Worm (Caenorhabditis elegans) whole organism, late embryonic: ENCODE results near the gene Y41C4A.32.

Experiments
- C38D4.7 ChIP-seq: fragments of 200-800 bp; sonication (Bioruptor generic); optimal IDR thresholded peaks from 2 replicates; lab custom pipeline; 2018; ENCODE audit warnings: mild to moderate bottlenecking, missing genetic modification characterization, moderate library complexity, missing compliant biosample characterization
- ceh-24 ChIP-seq: sonication (generic microtip); optimal IDR thresholded peaks from 2 replicates; lab custom pipeline; 2016; ENCODE audit warnings: mild to moderate bottlenecking, missing genetic modification characterization, missing compliant biosample characterization
- ceh-9 ChIP-seq: sonication (generic microtip); optimal IDR thresholded peaks from 2 replicates; lab custom pipeline; 2016; ENCODE audit warnings: mild to moderate bottlenecking, missing genetic modification characterization, inconsistent platforms, missing compliant biosample characterization
- che-1 ChIP-seq: sonication (generic microtip); optimal IDR thresholded peaks from 2 replicates; lab custom pipeline; 2016; ENCODE audit warnings: mild to moderate bottlenecking, missing genetic modification characterization, missing compliant biosample characterization
- dmd-4 ChIP-seq: sonication (generic microtip); optimal IDR thresholded peaks from 2 replicates; lab custom pipeline; 2016; ENCODE audit warnings: borderline replicate concordance, missing genetic modification characterization, missing compliant biosample characterization
- fax-1 ChIP-seq: sonication (generic microtip); optimal IDR thresholded peaks from 2 replicates; lab custom pipeline; 2016; ENCODE audit warnings: missing genotype, missing genetic modification characterization, missing compliant biosample characterization
- fkh-10 ChIP-seq: fragments of 150-350 bp; optimal IDR thresholded peaks from 2 replicates; lab custom pipeline; 2014; ENCODE audit warnings: missing biosample characterization, missing genetic modification reagents, missing genetic modification characterization
- mec-3 ChIP-seq: sonication (generic microtip); optimal IDR thresholded peaks from 2 replicates; lab custom pipeline; 2016; ENCODE audit warnings: borderline replicate concordance, missing genetic modification characterization, missing compliant biosample characterization
- nhr-11 ChIP-seq: fragments of 150-350 bp; optimal IDR thresholded peaks from 2 replicates; lab custom pipeline; 2014; ENCODE audit warnings: missing biosample characterization, missing genetic modification characterization
- pag-3 ChIP-seq: sonication (generic microtip); optimal IDR thresholded peaks from 2 replicates; lab custom pipeline; 2016; ENCODE audit warnings: missing compliant biosample characterization, missing genetic modification characterization, borderline replicate concordance
- sox-4 ChIP-seq: sonication (generic microtip); optimal IDR thresholded peaks from 2 replicates; lab custom pipeline; 2017; ENCODE audit warnings: mild to moderate bottlenecking, missing genetic modification characterization, inconsistent platforms, missing compliant biosample characterization
- unc-55 ChIP-seq: sonication (generic microtip); optimal IDR thresholded peaks from 2 replicates; lab custom pipeline; 2017; ENCODE audit warnings: missing biosample characterization, missing genetic modification reagents, missing genetic modification characterization
- unc-86 ChIP-seq: sonication (generic microtip); optimal IDR thresholded peaks from 2 replicates; lab custom pipeline; 2016; ENCODE audit warnings: missing genetic modification characterization, missing compliant biosample characterization
- ztf-16 ChIP-seq: sonication (generic microtip); optimal IDR thresholded peaks from 2 replicates; lab custom pipeline; 2017; ENCODE audit warnings: missing genetic modification characterization, missing compliant biosample characterization

ce11 chrIII:11680514-11680913 lies 41.0 kb upstream of the Y41C4A.32 start:
- TF ChIP-seq unc-55 (GFP tag; lab: Kevin White, UChicago) (no peak), unc-86 (tag; lab: Kevin White, UChicago) (no peak), dmd-4 (no peak), fax-1 (tag; lab: Kevin White, UChicago) (no peak), sox-4 (tag; lab: Kevin White, UChicago) (no peak), fkh-10 (GFP tag; lab: Kevin White, UChicago) (no peak), ztf-16 (tag; lab: Kevin White, UChicago) (no peak), C38D4.7 (no peak), pag-3 (tag; lab: Kevin White, UChicago) (no peak), mec-3 (no peak), nhr-11 (no peak), ceh-9 (tag; lab: Kevin White, UChicago) (no peak), che-1 (no peak), ceh-24 (tag; lab: Kevin White, UChicago) (no peak)
